Fruit fly (Drosophila melanogaster) S2 (cell line): ENCODE results near the gene msps.

ENCODE experiments used
- CG8478 ChIP-seq: fragments of >200 bp; optimal IDR thresholded peaks from 2 replicates; lab custom pipeline; 2018
- CTCF ChIP-seq, 2 experiments: fragments of >200 bp; optimal IDR thresholded peaks; 2 replicates each; lab custom pipeline; 2018

DNA sequence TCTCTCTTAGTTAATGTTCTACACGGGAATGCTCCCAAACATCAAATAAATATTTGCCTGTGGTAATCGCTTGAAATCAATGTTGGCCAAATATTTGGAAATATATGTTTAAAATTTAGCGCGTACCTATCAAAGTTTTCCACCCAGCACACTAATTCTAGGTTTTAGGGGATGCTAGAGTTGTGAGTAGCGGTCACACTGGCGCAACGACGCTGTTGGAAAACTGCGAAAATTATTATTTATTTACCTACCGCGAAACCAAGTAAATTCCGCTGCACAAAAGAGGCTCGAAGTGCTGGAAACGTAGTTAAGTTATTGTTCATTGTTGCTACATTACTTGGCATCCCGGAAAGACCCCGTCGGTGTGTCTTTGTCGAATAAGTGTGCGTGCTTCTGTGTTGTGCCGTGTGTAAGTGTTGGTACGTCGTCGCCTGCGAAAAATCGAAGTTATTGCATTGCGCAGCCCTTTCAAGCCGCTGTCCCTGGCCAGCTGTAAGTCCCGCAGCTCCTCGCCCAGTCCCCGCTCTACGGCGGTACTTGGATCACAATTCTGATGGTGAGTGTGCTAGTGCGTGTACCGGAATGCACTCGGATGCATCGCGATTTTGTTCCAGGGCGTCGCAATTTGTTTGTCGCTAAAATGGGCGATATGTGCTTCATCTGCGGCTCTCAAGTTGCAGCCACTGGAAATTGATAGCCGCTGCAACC is at the start of gene msps:
- TF ChIP-seq CTCF (optimal IDR thresholded peaks at IDR 0.05; lab: Kevin White, UChicago): peak; percentile 2 to 22
- TF ChIP-seq CG8478 (lab: Kevin White, UChicago): no peak
